Fruit fly (Drosophila melanogaster): ENCODE data around the gene D.

DNA sequence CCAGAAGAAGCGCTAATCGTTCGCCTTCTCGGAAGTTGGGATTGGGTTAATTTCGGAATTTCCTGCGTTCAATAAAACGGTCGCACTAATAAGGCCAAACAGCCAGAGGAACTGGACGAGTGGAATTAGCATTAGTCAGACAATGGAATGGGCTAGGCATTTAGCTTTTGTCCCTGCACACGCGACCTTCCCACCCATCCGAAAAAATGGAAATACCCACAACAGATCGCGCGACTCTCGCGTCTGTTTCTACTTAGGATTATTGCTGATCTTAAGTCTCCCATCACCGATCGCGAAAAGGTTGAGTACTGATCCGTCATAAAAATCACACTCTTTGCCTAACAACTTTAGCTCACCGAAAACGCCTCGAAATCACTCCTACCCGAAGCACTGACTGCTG is 24.8 kb downstream of the D start:
- TF ChIP-seq CG8478 (optimal IDR thresholded peaks at IDR 0.05) (no peak), CTCF (optimal IDR thresholded peaks at IDR 0.05) (no peak)

Data from S2 (cell line).